Worm (Caenorhabditis elegans) whole organism, young adult: ENCODE data around the gene F13D12.10.
A peak's percentile ranks its signal among the peaks of the same experiment; 100 is the strongest.

ENCODE experiments used
- B0019.2 ChIP-seq: fragments of 200-800 bp; sonication (Bioruptor generic); conservative IDR thresholded peaks from 2 replicates; pipeline ENCODE4 v1.3.6; 2022; ENCODE audit warnings: missing genetic modification reagents, missing genetic modification characterization, missing compliant biosample characterization
- atf-7 ChIP-seq: sonication (generic microtip); optimal IDR thresholded peaks from 2 replicates; lab custom pipeline; 2017; ENCODE audit warnings: mild to moderate bottlenecking, missing genetic modification characterization, missing compliant biosample characterization
- ceh-58 ChIP-seq: fragments of 200-800 bp; sonication (Bioruptor generic); IDR thresholded peaks from 2 replicates; pipeline ENCODE4 v1.3.6; 2022; ENCODE audit warnings: missing genetic modification characterization, missing compliant biosample characterization
- dpff-1 ChIP-seq: sonication (generic microtip); optimal IDR thresholded peaks from 2 replicates; lab custom pipeline; 2017; ENCODE audit warnings: mild to moderate bottlenecking, missing genetic modification characterization, missing compliant biosample characterization
- unc-62 ChIP-seq: fragments of 150-350 bp; optimal IDR thresholded peaks from 2 replicates; lab custom pipeline; 2014; ENCODE audit warnings: missing biosample characterization, missing genetic modification reagents, missing genetic modification characterization
- zfh-2 ChIP-seq: fragments of 200-800 bp; sonication (Bioruptor generic); conservative IDR thresholded peaks from 2 replicates; pipeline ENCODE4 v1.3.6; 2022; ENCODE audit warnings: missing genetic modification reagents, missing genetic modification characterization, missing compliant biosample characterization

ce11 chrII:11700200-11700599, 13.4 kb upstream of the F13D12.10 start, which contains the start of gene inos-1:
- no peak for TF ChIP-seq B0019.2 (GFP tag; lab: Robert Waterston, UW)
- TF ChIP-seq ceh-58 (GFP tag; lab: Robert Waterston, UW) = no peak
- TF ChIP-seq dpff-1 (tag; lab: Kevin White, UChicago) = no peak
- TF ChIP-seq unc-62 = no peak
- TF ChIP-seq atf-7 (tag; lab: Kevin White, UChicago) = no peak
- TF ChIP-seq zfh-2 (GFP tag; lab: Robert Waterston, UW) = 0 out of 2 replicates have a peak, but pooled peaks have one; percentile 33
